Worm (Caenorhabditis elegans) whole organism, late embryonic: ENCODE results near the gene wdr-83.

Experiments used
- C08G9.2 ChIP-seq: sonication (generic microtip); optimal IDR thresholded peaks from 2 replicates; lab custom pipeline; 2016; ENCODE audit warnings: mild to moderate bottlenecking, missing genetic modification characterization, moderate library complexity, missing compliant biosample characterization
- C38D4.7 ChIP-seq: fragments of 200-800 bp; sonication (Bioruptor generic); optimal IDR thresholded peaks from 2 replicates; lab custom pipeline; 2018; ENCODE audit warnings: mild to moderate bottlenecking, missing genetic modification characterization, moderate library complexity, missing compliant biosample characterization
- F13H6.1 ChIP-seq: sonication (generic microtip); optimal IDR thresholded peaks from 2 replicates; lab custom pipeline; 2016; ENCODE audit warnings: missing genetic modification characterization, missing compliant biosample characterization
- ahr-1 ChIP-seq: sonication (generic microtip); optimal IDR thresholded peaks from 2 replicates; lab custom pipeline; 2016; ENCODE audit warnings: missing genetic modification characterization, missing compliant biosample characterization
- ceh-14 ChIP-seq: sonication (generic microtip); optimal IDR thresholded peaks from 2 replicates; lab custom pipeline; 2016; ENCODE audit warnings: missing genotype, missing genetic modification characterization, missing compliant biosample characterization
- ceh-18 ChIP-seq: sonication (generic microtip); optimal IDR thresholded peaks from 2 replicates; lab custom pipeline; 2016; ENCODE audit warnings: missing genetic modification characterization, missing compliant biosample characterization
- ceh-19 ChIP-seq: fragments of 200-800 bp; sonication (Bioruptor generic); optimal IDR thresholded peaks from 2 replicates; lab custom pipeline; 2018; ENCODE audit warnings: mild to moderate bottlenecking, missing genetic modification characterization, missing compliant biosample characterization
- ceh-2 ChIP-seq: sonication (generic microtip); optimal IDR thresholded peaks from 2 replicates; lab custom pipeline; 2016; ENCODE audit warnings: missing genotype, missing genetic modification characterization, missing compliant biosample characterization
- ceh-24 ChIP-seq: sonication (generic microtip); optimal IDR thresholded peaks from 2 replicates; lab custom pipeline; 2016; ENCODE audit warnings: mild to moderate bottlenecking, missing genetic modification characterization, missing compliant biosample characterization
- ceh-30 ChIP-seq: fragments of 150-350 bp; optimal IDR thresholded peaks from 2 replicates; lab custom pipeline; 2014; ENCODE audit warnings: missing biosample characterization, missing genetic modification characterization
- ceh-31 ChIP-seq: sonication (generic microtip); optimal IDR thresholded peaks from 2 replicates; lab custom pipeline; 2016; ENCODE audit warnings: missing genetic modification characterization, missing compliant biosample characterization
- ceh-34 ChIP-seq: sonication (generic microtip); optimal IDR thresholded peaks from 2 replicates; lab custom pipeline; 2016; ENCODE audit warnings: mild to moderate bottlenecking, missing genetic modification characterization, missing compliant biosample characterization
- ceh-45 ChIP-seq: fragments of 200-800 bp; sonication (Bioruptor generic); IDR thresholded peaks from 2 replicates; pipeline ENCODE4 v1.3.6; 2022; ENCODE audit warnings: missing genetic modification reagents, missing genetic modification characterization, missing compliant biosample characterization
- ceh-48 ChIP-seq: sonication (generic microtip); optimal IDR thresholded peaks from 2 replicates; lab custom pipeline; 2016; ENCODE audit warnings: missing genetic modification characterization, inconsistent platforms, missing compliant biosample characterization
- ceh-9 ChIP-seq: sonication (generic microtip); optimal IDR thresholded peaks from 2 replicates; lab custom pipeline; 2016; ENCODE audit warnings: mild to moderate bottlenecking, missing genetic modification characterization, inconsistent platforms, missing compliant biosample characterization
- dmd-4 ChIP-seq: sonication (generic microtip); optimal IDR thresholded peaks from 2 replicates; lab custom pipeline; 2016; ENCODE audit warnings: borderline replicate concordance, missing genetic modification characterization, missing compliant biosample characterization
- dve-1 ChIP-seq: sonication (generic microtip); optimal IDR thresholded peaks from 2 replicates; lab custom pipeline; 2017; ENCODE audit warnings: antibody characterized with exemption, mild to moderate bottlenecking, missing genetic modification characterization, missing compliant biosample characterization
- elt-2 ChIP-seq: sonication (generic microtip); optimal IDR thresholded peaks from 2 replicates; lab custom pipeline; 2016; ENCODE audit warnings: missing genetic modification reagents, missing genetic modification characterization, missing compliant biosample characterization
- elt-4 ChIP-seq: sonication (generic microtip); optimal IDR thresholded peaks from 2 replicates; lab custom pipeline; 2016; ENCODE audit warnings: missing genetic modification characterization, missing compliant biosample characterization
- ets-4 ChIP-seq: sonication (generic microtip); optimal IDR thresholded peaks from 2 replicates; lab custom pipeline; 2016; ENCODE audit warnings: missing genetic modification characterization, missing compliant biosample characterization
- eyg-1 ChIP-seq: sonication (generic microtip); optimal IDR thresholded peaks from 2 replicates; lab custom pipeline; 2016; ENCODE audit warnings: missing genotype, missing genetic modification characterization, missing compliant biosample characterization
- hlh-6 ChIP-seq: sonication (generic microtip); optimal IDR thresholded peaks from 2 replicates; lab custom pipeline; 2016; ENCODE audit warnings: missing genotype, missing genetic modification characterization, missing compliant biosample characterization
- madf-2 ChIP-seq: sonication (generic microtip); optimal IDR thresholded peaks from 2 replicates; lab custom pipeline; 2017; ENCODE audit warnings: missing genetic modification characterization, missing compliant biosample characterization
- nfya-1 ChIP-seq: sonication (generic microtip); optimal IDR thresholded peaks from 2 replicates; lab custom pipeline; 2017; ENCODE audit warnings: missing genetic modification characterization, mild to moderate bottlenecking, missing compliant biosample characterization, antibody characterized with exemption, moderate library complexity
- nhr-11 ChIP-seq: fragments of 150-350 bp; optimal IDR thresholded peaks from 2 replicates; lab custom pipeline; 2014; ENCODE audit warnings: missing biosample characterization, missing genetic modification characterization
- nhr-232 ChIP-seq: sonication (generic microtip); optimal IDR thresholded peaks from 2 replicates; lab custom pipeline; 2016; ENCODE audit warnings: missing genetic modification characterization, missing compliant biosample characterization
- npax-4 ChIP-seq: sonication (generic microtip); optimal IDR thresholded peaks from 2 replicates; lab custom pipeline; 2016; ENCODE audit warnings: missing genetic modification characterization, missing compliant biosample characterization
- odd-2 ChIP-seq: sonication (generic microtip); optimal IDR thresholded peaks from 2 replicates; lab custom pipeline; 2017; ENCODE audit warnings: antibody characterized with exemption, mild to moderate bottlenecking, missing genetic modification characterization, missing compliant biosample characterization
- sdc-2 ChIP-seq: sonication (generic microtip); optimal IDR thresholded peaks from 2 replicates; lab custom pipeline; 2016; ENCODE audit warnings: missing genotype, missing genetic modification characterization, missing compliant biosample characterization
- sox-4 ChIP-seq: sonication (generic microtip); optimal IDR thresholded peaks from 2 replicates; lab custom pipeline; 2017; ENCODE audit warnings: mild to moderate bottlenecking, missing genetic modification characterization, inconsistent platforms, missing compliant biosample characterization
- tbx-2 ChIP-seq: sonication (generic microtip); optimal IDR thresholded peaks from 2 replicates; lab custom pipeline; 2016; ENCODE audit warnings: missing genetic modification characterization, missing compliant biosample characterization
- tbx-7 ChIP-seq: sonication (generic microtip); optimal IDR thresholded peaks from 2 replicates; lab custom pipeline; 2016; ENCODE audit warnings: missing genotype, missing genetic modification characterization, missing compliant biosample characterization
- unc-42 ChIP-seq: sonication (generic microtip); optimal IDR thresholded peaks from 2 replicates; lab custom pipeline; 2016; ENCODE audit warnings: missing genotype, missing genetic modification characterization, missing compliant biosample characterization
- unc-86 ChIP-seq: sonication (generic microtip); optimal IDR thresholded peaks from 2 replicates; lab custom pipeline; 2016; ENCODE audit warnings: missing genetic modification characterization, missing compliant biosample characterization
- zip-5 ChIP-seq: sonication (generic microtip); optimal IDR thresholded peaks from 2 replicates; lab custom pipeline; 2016; ENCODE audit warnings: missing genetic modification characterization, missing compliant biosample characterization
- ztf-16 ChIP-seq: sonication (generic microtip); optimal IDR thresholded peaks from 2 replicates; lab custom pipeline; 2017; ENCODE audit warnings: missing genetic modification characterization, missing compliant biosample characterization

wdr-83 gene

DNA sequence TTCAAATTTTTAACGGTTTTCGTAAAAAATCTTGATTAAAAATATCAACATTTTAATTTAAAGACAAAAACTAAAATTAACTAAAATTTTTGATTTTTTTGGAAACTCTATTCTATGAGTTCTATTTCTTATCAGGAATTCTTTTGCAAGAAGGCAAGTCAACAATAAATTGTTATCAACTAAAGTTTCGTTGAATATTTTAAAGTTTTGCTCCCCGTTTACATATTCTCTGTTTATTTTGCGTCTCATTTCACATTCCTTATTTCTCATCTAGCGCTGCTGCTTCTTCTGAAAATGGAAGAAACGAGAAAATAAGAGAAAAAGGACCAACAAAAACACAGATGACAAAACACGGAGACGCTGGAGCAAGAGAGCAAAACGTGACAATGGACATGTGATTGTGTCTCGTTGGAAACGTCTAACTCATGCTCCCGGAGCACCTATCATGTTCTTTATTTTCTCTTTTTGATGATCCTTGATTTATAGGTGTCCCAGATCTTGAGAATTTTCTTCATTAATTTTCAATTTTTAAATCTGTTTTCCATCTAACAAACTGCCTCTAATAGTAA, 10.9 kb downstream of the wdr-83 start:
- peak; percentile 74 for TF ChIP-seq elt-2 (tag; lab: Kevin White, UChicago)
- no peak for TF ChIP-seq dve-1 (tag; lab: Kevin White, UChicago)

ce11 chrII:5019389-5020108, 12.0 kb downstream of the wdr-83 start:
- TF ChIP-seq elt-2 (tag; lab: Kevin White, UChicago) (peak; percentile 93), ceh-2 (tag; lab: Kevin White, UChicago) (no peak)
- TF ChIP-seq, all 69 proteins: peak for 1

- TF ChIP-seq elt-4 (tag; lab: Kevin White, UChicago) (no peak), sdc-2 (tag; lab: Kevin White, UChicago) (no peak), ahr-1 (tag; lab: Kevin White, UChicago) (no peak), ceh-18 (tag; lab: Kevin White, UChicago) (no peak), C38D4.7 (GFP tag; lab: Kevin White, UChicago) (no peak), ceh-48 (tag; lab: Kevin White, UChicago) (no peak), ztf-16 (no peak), C08G9.2 (tag; lab: Kevin White, UChicago) (no peak), odd-2 (tag; lab: Kevin White, UChicago) (no peak), unc-86 (tag; lab: Kevin White, UChicago) (no peak), dve-1 (tag; lab: Kevin White, UChicago) (no peak), ceh-19 (no peak), ceh-30 (no peak), npax-4 (no peak), ceh-9 (tag; lab: Kevin White, UChicago) (no peak), eyg-1 (no peak), ets-4 (no peak)
Measured at ce11 chrII:5018578-5018977, 12.9 kb downstream of the wdr-83 start.

DNA sequence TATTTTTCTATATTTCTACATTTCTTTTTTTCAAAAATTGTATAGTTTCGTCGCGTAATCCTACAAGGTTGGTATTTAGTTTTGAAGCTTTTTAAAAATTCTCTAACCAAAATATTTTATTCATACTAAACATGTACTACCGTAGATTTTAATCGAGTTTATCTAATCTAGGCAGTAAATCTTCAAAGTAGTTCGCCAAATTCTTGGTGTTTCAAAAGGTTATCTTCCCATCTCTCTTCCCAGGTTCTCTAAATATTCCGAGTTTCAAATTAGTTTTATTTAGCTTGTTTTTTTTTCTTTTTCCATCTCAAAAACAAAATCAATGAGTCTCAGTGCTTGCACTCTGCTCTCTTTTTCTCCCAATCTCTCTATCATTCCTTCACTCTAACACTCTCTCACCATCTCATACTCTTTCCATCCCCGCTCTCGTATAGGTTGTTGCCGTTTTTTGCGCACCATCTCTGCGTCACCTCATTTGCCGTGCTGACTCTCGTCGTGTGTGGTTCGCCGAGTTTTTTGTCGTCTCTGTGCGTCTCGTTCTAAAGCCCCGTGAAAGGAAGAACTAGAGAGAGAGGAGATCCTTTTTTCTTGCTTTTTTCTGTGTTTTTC, 14.4 kb downstream of the wdr-83 start:
- TF ChIP-seq tbx-2 (tag; lab: Kevin White, UChicago) (peak; percentile 54), ceh-18 (tag; lab: Kevin White, UChicago) (peak; percentile 47), nfya-1 (tag; lab: Kevin White, UChicago) (peak; percentile 69), C08G9.2 (tag; lab: Kevin White, UChicago) (peak; percentile 24), ceh-31 (peak; percentile 79), madf-2 (tag; lab: Kevin White, UChicago) (peak; percentile 36), ceh-24 (tag; lab: Kevin White, UChicago) (no peak), elt-2 (tag; lab: Kevin White, UChicago) (no peak), ceh-48 (tag; lab: Kevin White, UChicago) (peak; percentile 55), zip-5 (tag; lab: Kevin White, UChicago) (no peak), nhr-11 (tag; lab: Kevin White, UChicago) (no peak), F13H6.1 (peak; percentile 25), hlh-6 (tag; lab: Kevin White, UChicago) (peak; percentile 16), sox-4 (tag; lab: Kevin White, UChicago) (peak; percentile 47), ets-4 (peak; percentile 20), nhr-232 (tag; lab: Kevin White, UChicago) (no peak), tbx-7 (tag; lab: Kevin White, UChicago) (no peak), ceh-45 (GFP tag; lab: Robert Waterston, UW) (no peak), ahr-1 (tag; lab: Kevin White, UChicago) (no peak), dmd-4 (no peak), unc-42 (tag; lab: Kevin White, UChicago) (peak; percentile 80), ceh-14 (tag; lab: Kevin White, UChicago) (peak; percentile 31), ceh-2 (tag; lab: Kevin White, UChicago) (no peak), ceh-34 (peak; percentile 27)
